Worm (Caenorhabditis elegans) whole organism, L4 larva: ENCODE measurements around the gene cec-3.

ENCODE experiments used
- F44E2.7 ChIP-seq: fragments of 200-800 bp; sonication (Bioruptor generic); IDR thresholded peaks from 2 replicates; pipeline ENCODE4 v2.1.2; 2022; ENCODE audit warnings: missing genetic modification characterization, missing compliant biosample characterization
- aha-1 ChIP-seq: fragments of 150-350 bp; peaks from one replicate; lab custom pipeline; 2014; ENCODE audit warnings: missing biosample characterization, missing genetic modification characterization
- ctbp-1 ChIP-seq: fragments of 200-800 bp; sonication (Bioruptor generic); IDR thresholded peaks from 2 replicates; pipeline ENCODE4 v1.3.6; 2022; ENCODE audit warnings: missing genetic modification reagents, missing genetic modification characterization, missing compliant biosample characterization
- lin-13 ChIP-seq: fragments of 150-350 bp; optimal IDR thresholded peaks from 2 replicates; lab custom pipeline; 2014; ENCODE audit warnings: missing biosample characterization, missing genetic modification reagents, missing genetic modification characterization
- lin-15B ChIP-seq: fragments of 150-350 bp; sonication (generic microtip); optimal IDR thresholded peaks from 3 replicates; lab custom pipeline; 2014; ENCODE audit warnings: missing biosample characterization, missing genetic modification characterization
- mdl-1 ChIP-seq, 2 experiments: fragments of 150-350 bp in 1 of 2; sonication (generic microtip) in 1 of 2; optimal IDR thresholded peaks; 2 replicates each; lab custom pipeline; 2014 to 2017; ENCODE audit warnings: missing biosample characterization in 2 of 2, missing genetic modification characterization in 2 of 2
- nhr-41 ChIP-seq: fragments of 200-800 bp; sonication (Bioruptor generic); IDR thresholded peaks from 2 replicates; pipeline ENCODE4 v1.3.6; 2022; ENCODE audit warnings: missing genetic modification reagents, missing genetic modification characterization, missing compliant biosample characterization
- skn-1 ChIP-seq: fragments of 150-350 bp; optimal IDR thresholded peaks from 2 replicates; lab custom pipeline; 2014; ENCODE audit warnings: missing biosample characterization, missing genetic modification characterization

DNA sequence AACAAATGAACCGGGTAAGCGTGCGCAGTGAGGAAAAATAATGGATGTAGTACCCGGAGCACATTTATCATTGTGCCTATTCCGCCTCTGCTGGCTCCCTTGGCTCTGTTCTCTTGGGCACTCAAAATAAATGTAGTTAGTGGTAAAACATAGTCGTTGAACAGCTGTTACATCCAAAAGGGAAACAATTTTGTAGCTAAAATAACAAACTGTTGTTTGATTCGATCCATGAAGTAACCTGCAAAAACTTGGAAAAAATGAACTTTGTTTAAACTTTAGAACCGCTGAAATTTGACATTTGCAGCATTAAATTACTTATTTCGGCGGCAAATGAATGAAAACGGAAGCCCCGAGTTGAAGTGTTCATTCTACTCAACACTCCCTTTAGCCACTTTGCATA lies 36.2 kb upstream of the cec-3 start:
- no peak for TF ChIP-seq nhr-41 (GFP tag; lab: Robert Waterston, UW)
- TF ChIP-seq lin-15B: no peak
- TF ChIP-seq skn-1: no peak
- TF ChIP-seq ctbp-1 (GFP tag; lab: Robert Waterston, UW): no peak
- no peak for TF ChIP-seq mdl-1 (tag; optimal IDR thresholded peaks at IDR 0.05; lab: Kevin White, UChicago)
- TF ChIP-seq aha-1 (tag; lab: Kevin White, UChicago): peak; percentile 78
- no peak for TF ChIP-seq F44E2.7
- TF ChIP-seq lin-13 (GFP tag; lab: Kevin White, UChicago): no peak
